Fruit fly (Drosophila melanogaster): ENCODE results near the gene PIG-P.

The PIG-P gene

dm6 chr3R:26055214-26055632 lies 2.8 kb downstream of the PIG-P start, which contains the start of gene Cmpk (continued):
- peak; percentile 47 for TF ChIP-seq org-1 (GFP tag; optimal IDR thresholded peaks at IDR 0.05)
- no peak for TF ChIP-seq sima (GFP tag; optimal IDR thresholded peaks at IDR 0.05)
- no peak for TF ChIP-seq Doc2 (GFP tag; IDR thresholded peaks at IDR 0.05)
- peak; percentile 76 for TF ChIP-seq vvl (GFP tag; IDR thresholded peaks at IDR 0.05)
- peak; percentile 68 for TF ChIP-seq phol (tag; optimal IDR thresholded peaks at IDR 0.05)
- TF ChIP-seq Mes4 (GFP tag; optimal IDR thresholded peaks at IDR 0.05), result peak; percentile 39
- TF ChIP-seq kay (GFP tag; optimal IDR thresholded peaks at IDR 0.05), result peak; percentile 23
- TF ChIP-seq pb (GFP tag; optimal IDR thresholded peaks at IDR 0.05), result peak; percentile 5
- TF ChIP-seq CG30403 (GFP tag; optimal IDR thresholded peaks at IDR 0.05), result peak; percentile 36
- no peak for TF ChIP-seq CG17612 (GFP tag; IDR thresholded peaks at IDR 0.05)
- TF ChIP-seq Eip74EF (GFP tag; optimal IDR thresholded peaks at IDR 0.05), result peak in 1 of 2 experiments; percentile 74
- no peak for TF ChIP-seq CG12236 (GFP tag; optimal IDR thresholded peaks at IDR 0.05)
- peak; percentile 72 for TF ChIP-seq schlank (tag; optimal IDR thresholded peaks at IDR 0.05)
- no peak for TF ChIP-seq Sin3A (optimal IDR thresholded peaks at IDR 0.05)
- no peak for TF ChIP-seq dati (GFP tag; IDR thresholded peaks at IDR 0.05)
- no peak for TF ChIP-seq Oaz (GFP tag; IDR thresholded peaks at IDR 0.05)
- TF ChIP-seq HLH54F (GFP tag; optimal IDR thresholded peaks at IDR 0.05), result peak; percentile 38
- TF ChIP-seq odd (GFP tag; optimal IDR thresholded peaks at IDR 0.05), result peak; percentile 81
- TF ChIP-seq CG2116 (GFP tag; optimal IDR thresholded peaks at IDR 0.05), result peak; percentile 68
- TF ChIP-seq CG11696 (GFP tag; IDR thresholded peaks at IDR 0.05), result no peak
- TF ChIP-seq abd-A (tag; optimal IDR thresholded peaks at IDR 0.05), result no peak
- peak; percentile 44; the same call in 1 of the 2 replicates for TF ChIP-seq Scr (GFP tag; IDR thresholded peaks at IDR 0.05; ENCODE audit: partially characterized antibody)
- TF ChIP-seq CHES-1-like (GFP tag; optimal IDR thresholded peaks at IDR 0.05), result peak; percentile 44
- no peak for TF ChIP-seq mld (GFP tag; IDR thresholded peaks at IDR 0.05; ENCODE audit: partially characterized antibody)
- peak; percentile 66 for TF ChIP-seq fd64A (GFP tag; optimal IDR thresholded peaks at IDR 0.05)
- 0 out of 2 replicates have a peak, but pooled peaks have one; percentile 58 for TF ChIP-seq CG11085 (GFP tag; IDR thresholded peaks at IDR 0.05)
- TF ChIP-seq CG16779 (GFP tag; IDR thresholded peaks at IDR 0.05), result no peak
- TF ChIP-seq wek (GFP tag; optimal IDR thresholded peaks at IDR 0.05), result peak; percentile 68
- TF ChIP-seq CG9609 (GFP tag; optimal IDR thresholded peaks at IDR 0.05), result no peak
- peak; percentile 62 for TF ChIP-seq grau (tag; optimal IDR thresholded peaks at IDR 0.05)
- TF ChIP-seq ranshi (GFP tag; IDR thresholded peaks at IDR 0.05), result peak; percentile 46; the same call in 1 of the 2 replicates
- TF ChIP-seq CG3065 (GFP tag; optimal IDR thresholded peaks at IDR 0.05), result no peak
- peak; percentile 39 for TF ChIP-seq Lhr (GFP tag; optimal IDR thresholded peaks at IDR 0.05)
- no peak for TF ChIP-seq pros (GFP tag; optimal IDR thresholded peaks at IDR 0.05)
- TF ChIP-seq CG3407 (GFP tag; optimal IDR thresholded peaks at IDR 0.05), result peak; percentile 63
- TF ChIP-seq CG17361 (GFP tag; IDR thresholded peaks at IDR 0.05), result peak; percentile 56; the same call in 1 of the 3 replicates
- TF ChIP-seq CG10267 (tag; optimal IDR thresholded peaks at IDR 0.05), result peak; percentile 94
- TF ChIP-seq CG18764 (GFP tag; optimal IDR thresholded peaks at IDR 0.05), result peak; percentile 12
- no peak for TF ChIP-seq Abd-B (GFP tag; optimal IDR thresholded peaks at IDR 0.05)
- TF ChIP-seq jing (GFP tag; optimal IDR thresholded peaks at IDR 0.05), result no peak
- TF ChIP-seq CG6854 (GFP tag; optimal IDR thresholded peaks at IDR 0.05), result peak; percentile 74
- no peak for TF ChIP-seq lola (GFP tag; optimal IDR thresholded peaks at IDR 0.05)
- peak; percentile 95 for TF ChIP-seq ci (GFP tag; IDR thresholded peaks at IDR 0.05)
- TF ChIP-seq Atf-2 (GFP tag; optimal IDR thresholded peaks at IDR 0.05), result no peak
- TF ChIP-seq ewg (GFP tag; optimal IDR thresholded peaks at IDR 0.05), result peak; percentile 96
- TF ChIP-seq CG7963 (GFP tag; IDR thresholded peaks at IDR 0.05; ENCODE audit: partially characterized antibody), result no peak
- TF ChIP-seq fd102C (GFP tag; optimal IDR thresholded peaks at IDR 0.05), result peak; percentile 53
- TF ChIP-seq CG2202 (tag; optimal IDR thresholded peaks at IDR 0.05), result peak; percentile 47
- TF ChIP-seq hth (optimal IDR thresholded peaks at IDR 0.05), result no peak
- TF ChIP-seq Drgx (GFP tag; IDR thresholded peaks at IDR 0.05), result no peak
- peak; percentile 42 for TF ChIP-seq her (GFP tag; optimal IDR thresholded peaks at IDR 0.05)

Data from whole organism, embryonic.